Worm (Caenorhabditis elegans) whole organism, mixed stage, embryonic: ENCODE data around the gene sedl-1.

Experiments
- M03D4.4 ChIP-seq: sonication (generic microtip); optimal IDR thresholded peaks from 2 replicates; lab custom pipeline; 2017; ENCODE audit warnings: mild to moderate bottlenecking, missing genetic modification characterization, missing compliant biosample characterization
- bed-3 ChIP-seq: fragments of 200-800 bp; sonication (Bioruptor generic); optimal IDR thresholded peaks from 3 replicates; lab custom pipeline; 2018; ENCODE audit warnings: mild to moderate bottlenecking, missing genetic modification characterization, moderate library complexity, missing compliant biosample characterization
- blmp-1 ChIP-seq: fragments of 150-350 bp; optimal IDR thresholded peaks from 2 replicates; lab custom pipeline; 2014; ENCODE audit warnings: missing biosample characterization, missing genetic modification characterization
- ceh-39 ChIP-seq: fragments of 150-350 bp; optimal IDR thresholded peaks from 2 replicates; lab custom pipeline; 2014; ENCODE audit warnings: missing biosample characterization, missing genetic modification characterization
- ceh-43 ChIP-seq: fragments of 200-800 bp; sonication (Bioruptor generic); optimal IDR thresholded peaks from 2 replicates; lab custom pipeline; 2018; ENCODE audit warnings: mild to moderate bottlenecking, missing genetic modification characterization, moderate library complexity, missing compliant biosample characterization
- ceh-83 ChIP-seq: fragments of 200-800 bp; sonication (Bioruptor generic); optimal IDR thresholded peaks from 2 replicates; lab custom pipeline; 2018; ENCODE audit warnings: mild to moderate bottlenecking, missing genetic modification characterization, missing compliant biosample characterization
- ces-1 ChIP-seq: fragments of 150-350 bp; optimal IDR thresholded peaks from 2 replicates; lab custom pipeline; 2014; ENCODE audit warnings: missing biosample characterization, missing genetic modification reagents, missing genetic modification characterization
- cnd-1 ChIP-seq: fragments of 200-800 bp; sonication (Bioruptor generic); optimal IDR thresholded peaks from 2 replicates; lab custom pipeline; 2018; ENCODE audit warnings: mild to moderate bottlenecking, missing genetic modification characterization, missing compliant biosample characterization
- drap-1 ChIP-seq: fragments of 200-800 bp; sonication (Bioruptor generic); optimal IDR thresholded peaks from 3 replicates; lab custom pipeline; 2018; ENCODE audit warnings: mild to moderate bottlenecking, missing genetic modification characterization, missing compliant biosample characterization
- elt-1 ChIP-seq: sonication (generic microtip); optimal IDR thresholded peaks from 2 replicates; lab custom pipeline; 2017; ENCODE audit warnings: missing genetic modification characterization, mild to moderate bottlenecking, missing compliant biosample characterization, antibody characterized with exemption, moderate library complexity, borderline replicate concordance; ENCODE audit not compliant: insufficient read depth
- elt-3 ChIP-seq: fragments of 150-350 bp; optimal IDR thresholded peaks from 2 replicates; lab custom pipeline; 2014; ENCODE audit warnings: missing biosample characterization, missing genetic modification characterization
- flh-1 ChIP-seq: fragments of 200-800 bp; sonication (Bioruptor generic); optimal IDR thresholded peaks from 2 replicates; lab custom pipeline; 2018; ENCODE audit warnings: mild to moderate bottlenecking, missing genetic modification characterization, moderate library complexity, missing compliant biosample characterization
- ham-2 ChIP-seq: fragments of 200-800 bp; sonication (Bioruptor generic); optimal IDR thresholded peaks from 2 replicates; lab custom pipeline; 2018; ENCODE audit warnings: mild to moderate bottlenecking, missing genetic modification characterization, missing compliant biosample characterization
- hlh-1 ChIP-seq: fragments of 150-350 bp; optimal IDR thresholded peaks from 2 replicates; lab custom pipeline; 2014; ENCODE audit warnings: missing biosample characterization, missing genetic modification reagents, missing genetic modification characterization
- lin-13 ChIP-seq: fragments of 150-350 bp; optimal IDR thresholded peaks from 2 replicates; lab custom pipeline; 2014; ENCODE audit warnings: missing biosample characterization, missing genetic modification characterization
- lin-32 ChIP-seq: fragments of 200-800 bp; sonication (Bioruptor generic); optimal IDR thresholded peaks from 2 replicates; lab custom pipeline; 2018; ENCODE audit warnings: mild to moderate bottlenecking, missing genetic modification characterization, missing compliant biosample characterization
- lsy-2 ChIP-seq: fragments of 150-350 bp; optimal IDR thresholded peaks from 2 replicates; lab custom pipeline; 2014; ENCODE audit warnings: missing biosample characterization, missing genetic modification characterization
- mab-5 ChIP-seq: fragments of 150-350 bp; optimal IDR thresholded peaks from 2 replicates; lab custom pipeline; 2014; ENCODE audit warnings: missing biosample characterization, missing genetic modification characterization
- mep-1 ChIP-seq: fragments of 150-350 bp; optimal IDR thresholded peaks from 2 replicates; lab custom pipeline; 2017; ENCODE audit warnings: missing biosample characterization, missing genetic modification reagents, missing genetic modification characterization, inconsistent platforms
- mls-2 ChIP-seq: sonication (generic microtip); optimal IDR thresholded peaks from 2 replicates; lab custom pipeline; 2016; ENCODE audit warnings: mild to moderate bottlenecking, missing genetic modification characterization, moderate library complexity, missing compliant biosample characterization
- nhr-12 ChIP-seq: fragments of 150-350 bp; optimal IDR thresholded peaks from 2 replicates; lab custom pipeline; 2014; ENCODE audit warnings: missing biosample characterization, missing genetic modification characterization
- nhr-2 ChIP-seq: fragments of 150-350 bp; optimal IDR thresholded peaks from 2 replicates; lab custom pipeline; 2014; ENCODE audit warnings: missing biosample characterization, missing genetic modification characterization
- nhr-237 ChIP-seq: fragments of 150-350 bp; optimal IDR thresholded peaks from 2 replicates; lab custom pipeline; 2014; ENCODE audit warnings: missing biosample characterization, missing genetic modification characterization
- nhr-28 ChIP-seq: fragments of 150-350 bp; optimal IDR thresholded peaks from 2 replicates; lab custom pipeline; 2014; ENCODE audit warnings: missing biosample characterization, missing genetic modification characterization
- nhr-76 ChIP-seq: sonication (generic microtip); optimal IDR thresholded peaks from 2 replicates; lab custom pipeline; 2017; ENCODE audit warnings: missing biosample characterization, missing genetic modification characterization
- pha-4 ChIP-seq: fragments of 150-350 bp; optimal IDR thresholded peaks from 2 replicates; lab custom pipeline; 2018; ENCODE audit warnings: missing biosample characterization, missing genetic modification reagents, missing genetic modification characterization
- sem-2 ChIP-seq: fragments of 200-800 bp; sonication (Bioruptor generic); optimal IDR thresholded peaks from 2 replicates; lab custom pipeline; 2018; ENCODE audit warnings: mild to moderate bottlenecking, missing genetic modification characterization, missing compliant biosample characterization
- snpc-4 ChIP-seq: fragments of 150-350 bp; optimal IDR thresholded peaks from 2 replicates; lab custom pipeline; 2014; ENCODE audit warnings: missing biosample characterization, missing genetic modification characterization
- sptf-1 ChIP-seq: sonication (generic microtip); optimal IDR thresholded peaks from 2 replicates; lab custom pipeline; 2017; ENCODE audit warnings: mild to moderate bottlenecking, missing genetic modification characterization, moderate library complexity, missing compliant biosample characterization
- tbx-8 ChIP-seq: fragments of 200-800 bp; sonication (Bioruptor generic); optimal IDR thresholded peaks from 2 replicates; lab custom pipeline; 2018; ENCODE audit warnings: mild to moderate bottlenecking, missing genetic modification characterization, moderate library complexity, missing compliant biosample characterization
- unc-120 ChIP-seq: sonication (generic microtip); optimal IDR thresholded peaks from 2 replicates; lab custom pipeline; 2017; ENCODE audit warnings: missing genetic modification characterization, missing compliant biosample characterization; ENCODE audit not compliant: poor library complexity, severe bottlenecking
- unc-39 ChIP-seq: fragments of 150-350 bp; optimal IDR thresholded peaks from 2 replicates; lab custom pipeline; 2014; ENCODE audit warnings: missing biosample characterization, missing genetic modification characterization
- unc-62 ChIP-seq: fragments of 150-350 bp; optimal IDR thresholded peaks from 2 replicates; lab custom pipeline; 2014; ENCODE audit warnings: missing biosample characterization, missing genetic modification reagents, missing genetic modification characterization
- zip-8 ChIP-seq: fragments of 150-350 bp; optimal IDR thresholded peaks from 2 replicates; lab custom pipeline; 2014; ENCODE audit warnings: missing biosample characterization, missing genetic modification characterization
- ztf-11 ChIP-seq: fragments of 150-350 bp; optimal IDR thresholded peaks from 2 replicates; lab custom pipeline; 2014; ENCODE audit warnings: missing biosample characterization, missing genetic modification characterization

The sedl-1 gene

ce11 chrX:1446593-1447141 is 6.6 kb upstream of the sedl-1 start, which contains the start of gene zfp-3:
Gene zfp-3 (minus strand): TSS chrX:1446643.
- peak; percentile 63 for TF ChIP-seq hlh-1 (tag; lab: Kevin White, UChicago)
- TF ChIP-seq ham-2 (GFP tag; lab: Kevin White, UChicago), result no peak
- peak; percentile 69 for TF ChIP-seq mls-2 (tag; lab: Kevin White, UChicago)
- TF ChIP-seq nhr-2 (tag; lab: Kevin White, UChicago), result no peak
- no peak for TF ChIP-seq unc-39 (tag; lab: Kevin White, UChicago)
- peak; percentile 72 for TF ChIP-seq unc-62 (GFP tag; lab: Kevin White, UChicago)
- TF ChIP-seq nhr-76, result no peak
- TF ChIP-seq drap-1 (GFP tag; lab: Kevin White, UChicago), result peak; percentile 45
- no peak for TF ChIP-seq blmp-1 (tag; lab: Kevin White, UChicago)
- TF ChIP-seq ceh-43 (GFP tag; lab: Kevin White, UChicago), result no peak
- TF ChIP-seq mab-5 (tag; lab: Kevin White, UChicago), result no peak
- no peak for TF ChIP-seq zip-8
- no peak for TF ChIP-seq nhr-12 (tag; lab: Kevin White, UChicago)
- TF ChIP-seq snpc-4 (tag; lab: Kevin White, UChicago), result no peak
- TF ChIP-seq sptf-1, result peak; percentile 66
- TF ChIP-seq mep-1 (tag; lab: Kevin White, UChicago), result peak; percentile 83
- no peak for TF ChIP-seq lin-32
- TF ChIP-seq cnd-1 (tag; lab: Kevin White, UChicago), result no peak
- peak; percentile 37 for TF ChIP-seq M03D4.4 (tag; lab: Kevin White, UChicago)
- TF ChIP-seq lsy-2 (tag; lab: Kevin White, UChicago), result peak; percentile 44
- TF ChIP-seq sem-2 (GFP tag; lab: Kevin White, UChicago), result no peak
- TF ChIP-seq ces-1 (GFP tag; lab: Kevin White, UChicago), result peak; percentile 83
- no peak for TF ChIP-seq tbx-8 (GFP tag; lab: Kevin White, UChicago)
- no peak for TF ChIP-seq elt-1 (tag; lab: Kevin White, UChicago)
- TF ChIP-seq lin-13 (tag; lab: Kevin White, UChicago), result peak; percentile 92
- TF ChIP-seq ceh-83 (GFP tag; lab: Kevin White, UChicago), result no peak
- no peak for TF ChIP-seq flh-1 (GFP tag; lab: Kevin White, UChicago)
- peak; percentile 60 for TF ChIP-seq unc-120 (tag; lab: Kevin White, UChicago)
- TF ChIP-seq pha-4 (tag; lab: Kevin White, UChicago), result peak; percentile 93
- TF ChIP-seq ztf-11 (tag; lab: Kevin White, UChicago), result peak; percentile 55
- no peak for TF ChIP-seq bed-3 (GFP tag; lab: Kevin White, UChicago)
- peak; percentile 90 for TF ChIP-seq nhr-237 (tag; lab: Kevin White, UChicago)
- no peak for TF ChIP-seq nhr-28
- peak; percentile 98 for TF ChIP-seq ceh-39 (tag; lab: Kevin White, UChicago)
- no peak for TF ChIP-seq elt-3
- TF ChIP-seq, all 35 proteins: peak for 15

ce11 chrX:1445696-1446095 is 5.6 kb upstream of the sedl-1 start:
- TF ChIP-seq sptf-1 (peak; percentile 57), nhr-28 (no peak)

- TF ChIP-seq ces-1 (GFP tag; lab: Kevin White, UChicago) (peak; percentile 6), unc-120 (tag; lab: Kevin White, UChicago) (no peak)
Measured at ce11 chrX:1443556-1444243, 3.6 kb upstream of the sedl-1 start.
